Fruit fly (Drosophila melanogaster) whole organism, embryonic: ENCODE data around the gene CG14431.
A peak's percentile ranks its signal among the peaks of the same experiment; 100 is the strongest.

ENCODE experiments used
- Atf-2 ChIP-seq: fragments of 200-800 bp; sonication (Bioruptor generic); optimal IDR thresholded peaks from 2 replicates; lab custom pipeline; 2016; ENCODE audit warnings: missing biosample characterization, missing genetic modification characterization
- B-H2 ChIP-seq: fragments of 200-800 bp; sonication (Bioruptor generic); optimal IDR thresholded peaks from 2 replicates; lab custom pipeline; 2018; ENCODE audit warnings: missing biosample characterization, mild to moderate bottlenecking, missing genetic modification characterization
- Blimp-1 ChIP-seq: fragments of 200-800 bp; sonication (Bioruptor generic); optimal IDR thresholded peaks from 3 replicates; lab custom pipeline; 2018; ENCODE audit warnings: missing biosample characterization, missing genetic modification characterization, mild to moderate bottlenecking, moderate library complexity, missing genetic modification reagents
- C15 ChIP-seq: fragments of 200-800 bp; sonication (Bioruptor generic); IDR thresholded peaks from 3 replicates; pipeline ENCODE4 v1.3.6; 2022; ENCODE audit warnings: missing biosample characterization, missing genetic modification characterization
- CG10209 ChIP-seq: fragments of 200-800 bp; sonication (Bioruptor generic); optimal IDR thresholded peaks from 3 replicates; lab custom pipeline; 2017; ENCODE audit warnings: missing biosample characterization, mild to moderate bottlenecking, missing genetic modification characterization, missing genetic modification reagents
- CG10321 ChIP-seq: fragments of 200-800 bp; sonication (Bioruptor generic); IDR thresholded peaks from 2 replicates; pipeline ENCODE4 v1.3.6; 2022; ENCODE audit warnings: missing biosample characterization, missing genetic modification characterization
- CG13123 ChIP-seq: fragments of 200-800 bp; sonication (Bioruptor generic); optimal IDR thresholded peaks from 2 replicates; lab custom pipeline; 2016; ENCODE audit warnings: missing biosample characterization, missing genetic modification characterization
- CG14014 ChIP-seq: fragments of 200-800 bp; sonication (Bioruptor generic); IDR thresholded peaks from 2 replicates; pipeline ENCODE4 v1.3.6; 2022; ENCODE audit warnings: missing biosample characterization, missing genetic modification characterization
- CG15696 ChIP-seq: fragments of 200-800 bp; sonication (Bioruptor generic); optimal IDR thresholded peaks from 2 replicates; lab custom pipeline; 2019; ENCODE audit warnings: missing biosample characterization, mild to moderate bottlenecking, missing genetic modification characterization, moderate library complexity
- CG16815 ChIP-seq: fragments of 200-800 bp; sonication (Bioruptor generic); optimal IDR thresholded peaks from 3 replicates; lab custom pipeline; 2017; ENCODE audit warnings: missing biosample characterization, mild to moderate bottlenecking, missing genetic modification characterization
- CG17328 ChIP-seq: fragments of 200-800 bp; sonication (Bioruptor generic); IDR thresholded peaks from 2 replicates; pipeline ENCODE4 v1.3.6; 2022; ENCODE audit warnings: missing biosample characterization, missing genetic modification characterization
- CG2199 ChIP-seq: fragments of 200-800 bp; sonication (Bioruptor generic); IDR thresholded peaks from 3 replicates; pipeline ENCODE4 v1.3.6; 2022; ENCODE audit warnings: missing biosample characterization, missing genetic modification characterization
- CG2875 ChIP-seq: fragments of 200-800 bp; sonication (Bioruptor generic); optimal IDR thresholded peaks from 2 replicates; lab custom pipeline; 2017; ENCODE audit warnings: missing biosample characterization, mild to moderate bottlenecking, missing genetic modification characterization, missing genetic modification reagents
- CG3065 ChIP-seq: fragments of 200-800 bp; sonication (Bioruptor generic); optimal IDR thresholded peaks from 2 replicates; lab custom pipeline; 2016; ENCODE audit warnings: missing biosample characterization, missing genetic modification characterization
- CG31224 ChIP-seq: fragments of 200-800 bp; sonication (Bioruptor generic); IDR thresholded peaks from 2 replicates; pipeline ENCODE4 v1.3.6; 2022; ENCODE audit warnings: missing biosample characterization, missing genetic modification characterization
- CG31388 ChIP-seq: fragments of 200-800 bp; sonication (Bioruptor generic); optimal IDR thresholded peaks from 2 replicates; lab custom pipeline; 2016; ENCODE audit warnings: missing biosample characterization, missing genetic modification characterization
- CG4617 ChIP-seq: fragments of 200-800 bp; sonication (Bioruptor generic); optimal IDR thresholded peaks from 3 replicates; lab custom pipeline; 2016; ENCODE audit warnings: missing biosample characterization, missing genetic modification characterization, borderline replicate concordance
- CG8290 ChIP-seq, 3 experiments: fragments of 200-800 bp; sonication (Bioruptor generic); optimal IDR thresholded peaks; 2 replicates each; lab custom pipeline; 2016 to 2019; ENCODE audit warnings: missing biosample characterization in 3 of 3, missing genetic modification characterization in 3 of 3, mild to moderate bottlenecking in 2 of 3, moderate library complexity in 1 of 3
- CrebB ChIP-seq: fragments of 200-800 bp; sonication (Bioruptor generic); optimal IDR thresholded peaks from 3 replicates; lab custom pipeline; 2018; ENCODE audit warnings: missing biosample characterization, mild to moderate bottlenecking, missing genetic modification characterization
- E2f1 ChIP-seq: fragments of 200-800 bp; sonication (Bioruptor generic); IDR thresholded peaks from 2 replicates; pipeline ENCODE4 v1.3.6; 2022; ENCODE audit warnings: missing biosample characterization, missing genetic modification characterization
- Ets65A ChIP-seq: fragments of 200-800 bp; sonication (Bioruptor generic); peaks from one replicate; lab custom pipeline; 2016; ENCODE audit warnings: missing biosample characterization, missing genetic modification characterization
- Fer1 ChIP-seq: fragments of 200-800 bp; sonication (Bioruptor generic); optimal IDR thresholded peaks from 2 replicates; lab custom pipeline; 2017; ENCODE audit warnings: missing biosample characterization, mild to moderate bottlenecking, missing genetic modification characterization
- GATAe ChIP-seq: fragments of 200-800 bp; sonication (Bioruptor generic); conservative IDR thresholded peaks from 2 replicates; pipeline ENCODE4 v1.3.6; 2022; ENCODE audit warnings: missing biosample characterization, missing genetic modification characterization
- H15 ChIP-seq: fragments of 200-800 bp; sonication (Bioruptor generic); IDR thresholded peaks from 3 replicates; pipeline ENCODE4 v1.3.6; 2022; ENCODE audit warnings: missing biosample characterization, missing genetic modification characterization
- Lpt ChIP-seq: fragments of >200 bp; optimal IDR thresholded peaks from 2 replicates; lab custom pipeline; 2018; ENCODE audit warnings: missing biosample characterization, missing genetic modification characterization
- Meics ChIP-seq: fragments of 200-800 bp; sonication (Bioruptor generic); optimal IDR thresholded peaks from 2 replicates; lab custom pipeline; 2017; ENCODE audit warnings: missing biosample characterization, mild to moderate bottlenecking, missing genetic modification characterization
- NFAT ChIP-seq: fragments of 200-800 bp; sonication (Bioruptor generic); IDR thresholded peaks from 2 replicates; pipeline ENCODE4 v1.3.6; 2022; ENCODE audit warnings: missing biosample characterization, missing genetic modification characterization
- Nf-YA ChIP-seq: fragments of 200-800 bp; sonication (Bioruptor generic); IDR thresholded peaks from 2 replicates; pipeline ENCODE4 v1.3.6; 2022; ENCODE audit warnings: missing biosample characterization, missing genetic modification characterization
- Nf-YB ChIP-seq: fragments of 200-800 bp; sonication (Bioruptor generic); optimal IDR thresholded peaks from 3 replicates; lab custom pipeline; 2019; ENCODE audit warnings: missing biosample characterization, mild to moderate bottlenecking, missing genetic modification characterization, moderate library complexity
- Sry-β ChIP-seq: fragments of 200-800 bp; sonication (Bioruptor generic); optimal IDR thresholded peaks from 2 replicates; lab custom pipeline; 2018; ENCODE audit warnings: missing biosample characterization, mild to moderate bottlenecking, missing genetic modification characterization, moderate library complexity
- Usf ChIP-seq: fragments of 200-800 bp; sonication (Bioruptor generic); optimal IDR thresholded peaks from 2 replicates; lab custom pipeline; 2017; ENCODE audit warnings: missing genotype, missing biosample characterization, missing genetic modification characterization
- bbx ChIP-seq: fragments of 200-800 bp; sonication (Bioruptor generic); IDR thresholded peaks from 2 replicates; pipeline ENCODE4 v1.3.6; 2022; ENCODE audit warnings: missing biosample characterization, missing genetic modification characterization; ENCODE audit not compliant: partially characterized antibody
- bcd ChIP-seq: fragments of 200-800 bp; sonication (Bioruptor generic); optimal IDR thresholded peaks from 2 replicates; lab custom pipeline; 2017; ENCODE audit warnings: missing biosample characterization, mild to moderate bottlenecking, missing genetic modification characterization
- dpn ChIP-seq, 2 experiments: fragments of 200-800 bp; sonication (Bioruptor generic); optimal IDR thresholded peaks; 3 replicates each; lab custom pipeline; 2016; ENCODE audit warnings: missing biosample characterization in 2 of 2, missing genetic modification characterization in 2 of 2
- gce ChIP-seq: fragments of 200-800 bp; sonication (Bioruptor generic); IDR thresholded peaks from 3 replicates; pipeline ENCODE4 v1.3.6; 2022; ENCODE audit warnings: missing biosample characterization, missing genetic modification characterization
- gcm2 ChIP-seq: fragments of 200-800 bp; sonication (Bioruptor generic); optimal IDR thresholded peaks from 2 replicates; lab custom pipeline; 2016; ENCODE audit warnings: missing biosample characterization, missing genetic modification characterization
- gsb-n ChIP-seq: fragments of 200-800 bp; sonication (Bioruptor generic); optimal IDR thresholded peaks from 3 replicates; lab custom pipeline; 2018; ENCODE audit warnings: missing biosample characterization, mild to moderate bottlenecking, missing genetic modification characterization
- hb ChIP-seq: fragments of 200-800 bp; sonication (Bioruptor generic); IDR thresholded peaks from 3 replicates; pipeline ENCODE4 v1.3.6; 2022; ENCODE audit warnings: missing biosample characterization, missing genetic modification characterization; ENCODE audit not compliant: partially characterized antibody
- ken ChIP-seq: fragments of 200-800 bp; sonication (Bioruptor generic); IDR thresholded peaks from 3 replicates; pipeline ENCODE4 v1.3.6; 2022; ENCODE audit warnings: missing biosample characterization, missing genetic modification characterization
- lilli ChIP-seq: fragments of 200-800 bp; sonication (Bioruptor generic); optimal IDR thresholded peaks from 3 replicates; lab custom pipeline; 2016; ENCODE audit warnings: missing biosample characterization, missing genetic modification characterization
- maf-S ChIP-seq: fragments of 200-800 bp; sonication (Bioruptor generic); optimal IDR thresholded peaks from 2 replicates; lab custom pipeline; 2016; ENCODE audit warnings: missing biosample characterization, missing genetic modification characterization
- phol ChIP-seq: fragments of 200-800 bp; sonication (Bioruptor generic); optimal IDR thresholded peaks from 3 replicates; lab custom pipeline; 2018; ENCODE audit warnings: missing biosample characterization, mild to moderate bottlenecking, missing genetic modification characterization, moderate library complexity
- row ChIP-seq: fragments of 200-800 bp; sonication (Bioruptor generic); IDR thresholded peaks from 3 replicates; pipeline ENCODE4 v1.3.6; 2022; ENCODE audit warnings: missing biosample characterization, missing genetic modification characterization
- sima ChIP-seq: fragments of 200-800 bp; sonication (Bioruptor generic); optimal IDR thresholded peaks from 2 replicates; lab custom pipeline; 2016; ENCODE audit warnings: missing biosample characterization, missing genetic modification characterization
- sna ChIP-seq: fragments of 200-800 bp; sonication (Bioruptor generic); IDR thresholded peaks from 2 replicates; pipeline ENCODE4 v1.3.6; 2022; ENCODE audit warnings: missing biosample characterization, missing genetic modification characterization; ENCODE audit not compliant: partially characterized antibody
- tap ChIP-seq: fragments of 200-800 bp; optimal IDR thresholded peaks from 3 replicates; lab custom pipeline; 2019; ENCODE audit warnings: missing biosample characterization, mild to moderate bottlenecking, missing genetic modification characterization, moderate library complexity
- tin ChIP-seq: fragments of 200-800 bp; sonication (Bioruptor generic); optimal IDR thresholded peaks from 3 replicates; lab custom pipeline; 2016; ENCODE audit warnings: missing biosample characterization, missing genetic modification characterization
- unc-4 ChIP-seq: fragments of 200-800 bp; sonication (Bioruptor generic); IDR thresholded peaks from 2 replicates; pipeline ENCODE4 v1.3.6; 2022; ENCODE audit warnings: missing biosample characterization, missing genetic modification characterization; ENCODE audit not compliant: partially characterized antibody
- vnd ChIP-seq: fragments of 200-800 bp; sonication (Bioruptor generic); IDR thresholded peaks from 3 replicates; pipeline ENCODE4 v1.3.6; 2022; ENCODE audit warnings: missing biosample characterization, missing genetic modification characterization; ENCODE audit not compliant: partially characterized antibody
- wek ChIP-seq: fragments of 200-800 bp; sonication (Bioruptor generic); optimal IDR thresholded peaks from 3 replicates; lab custom pipeline; 2018; ENCODE audit warnings: missing biosample characterization, mild to moderate bottlenecking, missing genetic modification characterization, moderate library complexity
- zen2 ChIP-seq: fragments of 200-800 bp; sonication (Bioruptor generic); IDR thresholded peaks from 3 replicates; pipeline ENCODE4 v1.3.6; 2022; ENCODE audit warnings: missing biosample characterization, missing genetic modification characterization; ENCODE audit not compliant: partially characterized antibody

Gene CG14431

DNA sequence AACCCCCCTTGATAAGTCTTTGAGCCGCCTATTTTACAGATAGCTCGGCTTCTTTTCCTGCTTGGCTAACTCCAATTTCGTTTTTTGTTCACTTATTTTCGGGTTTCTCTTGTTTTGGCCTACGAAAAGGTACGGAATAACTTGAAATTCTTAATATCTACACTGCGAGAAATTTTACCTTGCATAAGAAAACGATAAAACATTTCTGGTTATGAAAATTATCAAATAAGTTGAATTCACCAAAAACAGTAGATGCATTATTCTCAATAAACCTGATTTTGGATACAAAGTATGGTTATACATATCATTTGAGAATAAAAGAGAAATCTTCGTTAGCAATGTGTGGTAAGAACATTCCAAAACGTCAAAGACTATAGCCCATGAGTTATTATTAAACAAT lies 74.0 kb downstream of the CG14431 start (continued):
- TF ChIP-seq CG4617 (GFP tag; lab: Kevin White, UChicago) (no peak), Lpt (GFP tag; lab: Kevin White, UChicago) (no peak), Fer1 (GFP tag; lab: Kevin White, UChicago) (no peak), dpn (GFP tag; optimal IDR thresholded peaks at IDR 0.05; lab: Kevin White, UChicago) (peak; percentile 1 to 13), bbx (GFP tag; lab: Robert Waterston, UW) (no peak), C15 (GFP tag; lab: Robert Waterston, UW) (no peak), lilli (GFP tag; lab: Kevin White, UChicago) (peak; percentile 17), Atf-2 (GFP tag; lab: Kevin White, UChicago) (no peak), ken (GFP tag; lab: Robert Waterston, UW) (no peak), wek (no peak), vnd (GFP tag; lab: Robert Waterston, UW) (no peak), B-H2 (no peak), GATAe (GFP tag; lab: Robert Waterston, UW) (no peak), bcd (GFP tag; lab: Kevin White, UChicago) (no peak), CG10209 (GFP tag; lab: Kevin White, UChicago) (peak; percentile 7), maf-S (GFP tag; lab: Kevin White, UChicago) (no peak), row (peak; percentile 52), CG3065 (no peak), CG31388 (GFP tag; lab: Kevin White, UChicago) (no peak), phol (peak; percentile 60), gsb-n (tag; lab: Kevin White, UChicago) (peak; percentile 30), tin (GFP tag; lab: Kevin White, UChicago) (no peak), CrebB (tag; lab: Kevin White, UChicago) (no peak), CG14014 (GFP tag; lab: Robert Waterston, UW) (no peak), Sry-β (GFP tag; lab: Kevin White, UChicago) (peak; percentile 0), CG13123 (no peak), sna (GFP tag; lab: Robert Waterston, UW) (no peak), tap (tag; lab: Kevin White, UChicago) (no peak), sima (GFP tag; lab: Kevin White, UChicago) (no peak), E2f1 (no peak), CG2199 (no peak), gcm2 (no peak), Nf-YB (GFP tag; lab: Kevin White, UChicago) (peak; percentile 17), CG10321 (GFP tag; lab: Robert Waterston, UW) (no peak), H15 (no peak), unc-4 (GFP tag; lab: Robert Waterston, UW) (no peak), CG15696 (peak; percentile 34), NFAT (GFP tag; lab: Robert Waterston, UW) (no peak), gce (GFP tag; lab: Robert Waterston, UW) (no peak), Ets65A (GFP tag; lab: Kevin White, UChicago) (no peak), CG8290 (GFP tag; optimal IDR thresholded peaks at IDR 0.05; lab: Kevin White, UChicago) (no peak), CG8290 (tag; optimal IDR thresholded peaks at IDR 0.05; lab: Kevin White, UChicago) (peak in 1 of 2 experiments; percentile 5), Usf (GFP tag; lab: Kevin White, UChicago) (no peak), CG2875 (GFP tag; lab: Kevin White, UChicago) (no peak), CG31224 (GFP tag; lab: Robert Waterston, UW) (no peak), Blimp-1 (GFP tag; lab: Kevin White, UChicago) (peak; percentile 56), hb (GFP tag; lab: Robert Waterston, UW) (no peak), Meics (GFP tag; lab: Kevin White, UChicago) (peak; percentile 38), CG16815 (GFP tag; lab: Kevin White, UChicago) (no peak), CG17328 (peak; percentile 62; the same call in 1 of the 2 replicates), zen2 (no peak), Nf-YA (GFP tag; lab: Robert Waterston, UW) (no peak)
